Worm (Caenorhabditis elegans): ENCODE data around the gene Y73F8A.27.

Y73F8A.27 gene

ce11 chrIV:15472387-15472859 lies at the start of gene Y73F8A.27:
Y73F8A.27 (plus strand) TSS chrIV:15472809.
- TF ChIP-seq madf-10 (tag; optimal IDR thresholded peaks at IDR 0.05) (peak; percentile 58), unc-62 (GFP tag; optimal IDR thresholded peaks at IDR 0.05) (no peak), dox-1 (GFP tag; IDR thresholded peaks at IDR 0.05) (peak; percentile 89), lir-1 (GFP tag; conservative IDR thresholded peaks at IDR 0.05) (peak; percentile 79), ets-4 (GFP tag; optimal IDR thresholded peaks at IDR 0.05) (no peak), athp-1 (tag; optimal IDR thresholded peaks at IDR 0.05) (peak; percentile 84), lsl-1 (GFP tag; optimal IDR thresholded peaks at IDR 0.05) (peak; percentile 59), ccch-3 (GFP tag; optimal IDR thresholded peaks at IDR 0.05) (no peak), T26A5.8 (tag; optimal IDR thresholded peaks at IDR 0.05) (no peak), sptf-2 (GFP tag; optimal IDR thresholded peaks at IDR 0.05) (no peak), tlf-1 (GFP tag; optimal IDR thresholded peaks at IDR 0.05) (peak; percentile 91), lin-35 (GFP tag; optimal IDR thresholded peaks at IDR 0.05) (peak in 2 of 3 experiments; percentile 59 to 88), ceh-100 (GFP tag; IDR thresholded peaks at IDR 0.05) (peak; percentile 78), die-1 (tag; optimal IDR thresholded peaks at IDR 0.05) (no peak), rec-8 (tag; optimal IDR thresholded peaks at IDR 0.05) (no peak), mxl-1 (tag; optimal IDR thresholded peaks at IDR 0.05) (no peak), D2030.7 (GFP tag; IDR thresholded peaks at IDR 0.05) (peak; percentile 70), F37B4.10 (GFP tag; IDR thresholded peaks at IDR 0.05) (no peak), T07F8.4 (tag; optimal IDR thresholded peaks at IDR 0.05) (no peak), nhr-27 (tag; optimal IDR thresholded peaks at IDR 0.05) (no peak), cebp-2 (GFP tag; IDR thresholded peaks at IDR 0.05) (no peak), Y95B8A.8 (GFP tag; IDR thresholded peaks at IDR 0.05) (peak; percentile 91), akir-1 (GFP tag; optimal IDR thresholded peaks at IDR 0.05) (no peak), rpc-1 (optimal IDR thresholded peaks at IDR 0.05) (no peak), rpc-1 (tag; optimal IDR thresholded peaks at IDR 0.05) (no peak), somi-1 (GFP tag; optimal IDR thresholded peaks at IDR 0.05) (peak; percentile 63), ceh-58 (GFP tag; IDR thresholded peaks at IDR 0.05) (no peak), pbrm-1 (GFP tag; IDR thresholded peaks at IDR 0.05) (peak; percentile 91), dpl-1 (GFP tag; optimal IDR thresholded peaks at IDR 0.05) (peak; percentile 59), K11D2.4 (GFP tag; IDR thresholded peaks at IDR 0.05) (peak; percentile 90), nfya-2 (GFP tag; IDR thresholded peaks at IDR 0.05) (no peak), F23B12.7 (tag; optimal IDR thresholded peaks at IDR 0.05; ENCODE audit: insufficient read depth) (peak; percentile 68), snpc-1.1 (tag; optimal IDR thresholded peaks at IDR 0.05; ENCODE audit: insufficient read depth) (peak; percentile 63), chd-7 (tag; optimal IDR thresholded peaks at IDR 0.05) (peak; percentile 36), rcor-1 (GFP tag; IDR thresholded peaks at IDR 0.05) (peak; percentile 90), egl-44 (GFP tag; IDR thresholded peaks at IDR 0.05) (no peak), F10E7.11 (tag; optimal IDR thresholded peaks at IDR 0.05) (peak; percentile 62), madf-8 (GFP tag; conservative IDR thresholded peaks at IDR 0.05) (no peak), F52B5.7 (tag; optimal IDR thresholded peaks at IDR 0.05) (no peak), Y53G8AR.9 (GFP tag; conservative IDR thresholded peaks at IDR 0.05) (peak; percentile 93), tbp1 (GFP tag; optimal IDR thresholded peaks at IDR 0.05) (peak; percentile 75), F39B2.1 (GFP tag; IDR thresholded peaks at IDR 0.05) (no peak), snpc-4 (GFP tag; optimal IDR thresholded peaks at IDR 0.05) (peak; percentile 87), snpc-4 (tag; optimal IDR thresholded peaks at IDR 0.05) (peak; percentile 86 to 94 (median 90)), mes-4 (tag; optimal IDR thresholded peaks at IDR 0.05) (no peak), B0336.3 (GFP tag; IDR thresholded peaks at IDR 0.05) (peak; percentile 86), hmg-1.2 (GFP tag; IDR thresholded peaks at IDR 0.05) (peak; percentile 98), ztf-3 (GFP tag; optimal IDR thresholded peaks at IDR 0.05) (no peak), B0261.1 (tag; optimal IDR thresholded peaks at IDR 0.05) (peak; percentile 10), ztf-6 (GFP tag; IDR thresholded peaks at IDR 0.05) (no peak)

Measured in whole organism, young adult.